Fruit fly (Drosophila melanogaster): ENCODE results near the gene CG5888.

DNA sequence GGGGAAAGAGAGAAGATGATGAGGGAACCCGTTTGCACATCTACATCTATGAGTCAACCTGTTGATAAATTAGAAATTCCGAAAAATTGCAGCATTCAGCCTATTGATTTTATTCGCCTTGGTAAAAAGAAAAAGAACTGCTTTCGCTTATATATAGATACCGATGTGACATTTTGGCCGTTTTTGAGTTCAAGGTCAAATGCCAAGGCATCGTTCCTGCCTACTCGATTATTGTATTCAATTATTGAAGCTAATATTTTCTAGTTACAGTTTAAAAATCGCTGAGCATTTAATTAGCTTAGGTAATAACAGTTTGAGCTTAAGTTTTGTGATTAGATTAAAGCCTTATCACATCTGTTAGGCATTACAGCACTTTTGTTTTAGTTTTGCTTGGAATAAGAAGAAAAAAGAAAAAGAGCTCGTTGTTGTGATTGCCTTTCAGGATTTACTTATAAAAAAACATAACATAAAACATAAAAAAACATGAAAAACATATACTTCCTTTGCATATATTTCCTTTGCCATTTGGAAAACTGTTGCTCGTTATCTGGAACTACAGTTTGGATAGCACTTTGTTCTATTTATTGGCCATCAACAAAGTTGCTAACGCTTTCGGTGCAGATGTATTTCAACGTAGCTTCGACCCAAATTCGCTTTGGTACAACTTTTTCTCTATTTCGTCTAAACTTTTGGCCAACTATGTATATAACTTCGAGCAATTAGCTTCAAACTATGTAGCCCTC, 45.9 kb upstream of the CG5888 start:
- no peak for TF ChIP-seq insv (optimal IDR thresholded peaks at IDR 0.05)
- no peak for TF ChIP-seq h (optimal IDR thresholded peaks at IDR 0.05)
- TF ChIP-seq psq (optimal IDR thresholded peaks at IDR 0.05), result no peak
- no peak for TF ChIP-seq Sin3A (optimal IDR thresholded peaks at IDR 0.05)
- TF ChIP-seq Myc (optimal IDR thresholded peaks at IDR 0.05), result no peak
